Worm (Caenorhabditis elegans) whole organism, L3 larva: ENCODE measurements around the gene rde-1.

Experiments
- R02D3.7 ChIP-seq: fragments of 150-350 bp; optimal IDR thresholded peaks from 2 replicates; lab custom pipeline; 2014; ENCODE audit warnings: missing biosample characterization, missing genetic modification characterization
- ZK546.5 ChIP-seq: sonication (generic microtip); optimal IDR thresholded peaks from 2 replicates; lab custom pipeline; 2017; ENCODE audit warnings: missing biosample characterization, missing genetic modification characterization
- ama-1 ChIP-seq: fragments of 150-350 bp; optimal IDR thresholded peaks from 2 replicates; lab custom pipeline; 2018
- ceh-16 ChIP-seq: sonication (generic microtip); optimal IDR thresholded peaks from 2 replicates; lab custom pipeline; 2017; ENCODE audit warnings: missing biosample characterization, missing genetic modification characterization
- ceh-82 ChIP-seq: fragments of 150-350 bp; optimal IDR thresholded peaks from 2 replicates; lab custom pipeline; 2014; ENCODE audit warnings: missing biosample characterization, missing genetic modification characterization
- ceh-9 ChIP-seq: sonication (generic microtip); optimal IDR thresholded peaks from 2 replicates; lab custom pipeline; 2018; ENCODE audit warnings: missing biosample characterization, missing genetic modification characterization
- daf-12 ChIP-seq: fragments of 150-350 bp; optimal IDR thresholded peaks from 2 replicates; lab custom pipeline; 2014; ENCODE audit warnings: missing biosample characterization, missing genetic modification reagents, missing genetic modification characterization
- egl-27 ChIP-seq: sonication (generic microtip); optimal IDR thresholded peaks from 4 replicates; lab custom pipeline; 2017; ENCODE audit warnings: missing biosample characterization, missing genetic modification reagents, missing genetic modification characterization
- egl-5 ChIP-seq: fragments of 150-350 bp; optimal IDR thresholded peaks from 2 replicates; lab custom pipeline; 2017; ENCODE audit warnings: missing biosample characterization, missing genetic modification reagents, missing genetic modification characterization, inconsistent platforms
- elt-1 ChIP-seq: fragments of 150-350 bp; optimal IDR thresholded peaks from 2 replicates; lab custom pipeline; 2014; ENCODE audit warnings: missing biosample characterization, missing genetic modification characterization
- elt-2 ChIP-seq: sonication (generic microtip); optimal IDR thresholded peaks from 2 replicates; lab custom pipeline; 2016; ENCODE audit warnings: missing genetic modification reagents, mild to moderate bottlenecking, missing genetic modification characterization, missing compliant biosample characterization
- elt-3 ChIP-seq, 3 experiments: fragments of 150-350 bp in 1 of 3; sonication (generic microtip) in 2 of 3; optimal IDR thresholded peaks; 2 replicates in 2 of 3; 4 replicates in 1 of 3; lab custom pipeline; 2014 to 2017; ENCODE audit warnings: missing biosample characterization in 3 of 3, missing genetic modification characterization in 3 of 3
- fkh-10 ChIP-seq: sonication (generic microtip); optimal IDR thresholded peaks from 2 replicates; lab custom pipeline; 2017; ENCODE audit warnings: missing biosample characterization, missing genetic modification reagents, missing genetic modification characterization
- fkh-2 ChIP-seq: fragments of 150-350 bp; optimal IDR thresholded peaks from 2 replicates; lab custom pipeline; 2014; ENCODE audit warnings: missing biosample characterization, missing genetic modification reagents, missing genetic modification characterization
- fos-1 ChIP-seq: fragments of 150-350 bp; optimal IDR thresholded peaks from 2 replicates; lab custom pipeline; 2014; ENCODE audit warnings: missing biosample characterization, missing genetic modification characterization
- hmg-11 ChIP-seq: sonication (generic microtip); optimal IDR thresholded peaks from 2 replicates; lab custom pipeline; 2016; ENCODE audit warnings: missing genetic modification characterization, missing compliant biosample characterization
- jun-1 ChIP-seq: fragments of 150-350 bp; optimal IDR thresholded peaks from 2 replicates; lab custom pipeline; 2014; ENCODE audit warnings: missing biosample characterization, missing genetic modification reagents, missing genetic modification characterization
- lsy-12 ChIP-seq: sonication (generic microtip); optimal IDR thresholded peaks from 2 replicates; lab custom pipeline; 2016; ENCODE audit warnings: mild to moderate bottlenecking, missing genetic modification characterization, missing compliant biosample characterization
- mml-1 ChIP-seq: fragments of 150-350 bp; sonication (generic microtip); optimal IDR thresholded peaks from 3 replicates; lab custom pipeline; 2014; ENCODE audit warnings: missing biosample characterization, missing genetic modification characterization
- nfya-1 ChIP-seq: sonication (generic microtip); optimal IDR thresholded peaks from 2 replicates; lab custom pipeline; 2017; ENCODE audit warnings: missing genetic modification characterization, mild to moderate bottlenecking, missing compliant biosample characterization, antibody characterized with exemption, moderate library complexity; ENCODE audit not compliant: insufficient read depth
- nhr-11 ChIP-seq: fragments of 150-350 bp; optimal IDR thresholded peaks from 2 replicates; lab custom pipeline; 2014; ENCODE audit warnings: missing biosample characterization, missing genetic modification characterization
- nhr-23 ChIP-seq: fragments of 150-350 bp; optimal IDR thresholded peaks from 2 replicates; lab custom pipeline; 2014; ENCODE audit warnings: missing biosample characterization, missing genetic modification reagents, missing genetic modification characterization
- nhr-237 ChIP-seq: fragments of 150-350 bp; optimal IDR thresholded peaks from 2 replicates; lab custom pipeline; 2014; ENCODE audit warnings: missing biosample characterization, missing genetic modification characterization
- nhr-25 ChIP-seq: sonication (generic microtip); optimal IDR thresholded peaks from 2 replicates; lab custom pipeline; 2017; ENCODE audit warnings: missing biosample characterization, missing genetic modification characterization
- nhr-28 ChIP-seq: fragments of 150-350 bp; optimal IDR thresholded peaks from 2 replicates; lab custom pipeline; 2014; ENCODE audit warnings: missing biosample characterization, missing genetic modification characterization
- nhr-43 ChIP-seq: sonication (generic microtip); optimal IDR thresholded peaks from 2 replicates; lab custom pipeline; 2016; ENCODE audit warnings: mild to moderate bottlenecking, missing genetic modification characterization, missing compliant biosample characterization; ENCODE audit not compliant: poor library complexity, severe bottlenecking
- nhr-67 ChIP-seq: fragments of 150-350 bp; optimal IDR thresholded peaks from 2 replicates; lab custom pipeline; 2014; ENCODE audit warnings: missing biosample characterization, missing genetic modification characterization
- nhr-76 ChIP-seq: fragments of 150-350 bp; sonication (generic microtip); optimal IDR thresholded peaks from 5 replicates; lab custom pipeline; 2014; ENCODE audit warnings: missing biosample characterization, missing genetic modification characterization
- nhr-77 ChIP-seq: fragments of 150-350 bp; optimal IDR thresholded peaks from 2 replicates; lab custom pipeline; 2014; ENCODE audit warnings: missing biosample characterization, missing genetic modification characterization
- pha-4 ChIP-seq: fragments of 150-350 bp; optimal IDR thresholded peaks from 2 replicates; lab custom pipeline; 2014; ENCODE audit warnings: missing biosample characterization, missing genetic modification reagents, missing genetic modification characterization
- pqm-1 ChIP-seq: fragments of 150-350 bp; optimal IDR thresholded peaks from 2 replicates; lab custom pipeline; 2017; ENCODE audit warnings: missing biosample characterization, missing genetic modification characterization, inconsistent platforms
- sea-2 ChIP-seq: fragments of 150-350 bp; sonication (generic microtip); optimal IDR thresholded peaks from 4 replicates; lab custom pipeline; 2014; ENCODE audit warnings: missing biosample characterization, missing genetic modification reagents, missing genetic modification characterization
- skn-1 ChIP-seq: fragments of 150-350 bp; optimal IDR thresholded peaks from 2 replicates; lab custom pipeline; 2014; ENCODE audit warnings: missing biosample characterization, missing genetic modification characterization
- snpc-4 ChIP-seq: fragments of 150-350 bp; optimal IDR thresholded peaks from 2 replicates; lab custom pipeline; 2014; ENCODE audit warnings: missing biosample characterization, missing genetic modification characterization
- unc-39 ChIP-seq: sonication (generic microtip); optimal IDR thresholded peaks from 4 replicates; lab custom pipeline; 2017; ENCODE audit warnings: missing biosample characterization, missing genetic modification characterization
- zag-1 ChIP-seq: fragments of 150-350 bp; optimal IDR thresholded peaks from 2 replicates; lab custom pipeline; 2014; ENCODE audit warnings: missing biosample characterization, missing genetic modification characterization
- ztf-11 ChIP-seq: fragments of 150-350 bp; optimal IDR thresholded peaks from 2 replicates; lab custom pipeline; 2014; ENCODE audit warnings: missing biosample characterization, missing genetic modification characterization

rde-1 gene

DNA sequence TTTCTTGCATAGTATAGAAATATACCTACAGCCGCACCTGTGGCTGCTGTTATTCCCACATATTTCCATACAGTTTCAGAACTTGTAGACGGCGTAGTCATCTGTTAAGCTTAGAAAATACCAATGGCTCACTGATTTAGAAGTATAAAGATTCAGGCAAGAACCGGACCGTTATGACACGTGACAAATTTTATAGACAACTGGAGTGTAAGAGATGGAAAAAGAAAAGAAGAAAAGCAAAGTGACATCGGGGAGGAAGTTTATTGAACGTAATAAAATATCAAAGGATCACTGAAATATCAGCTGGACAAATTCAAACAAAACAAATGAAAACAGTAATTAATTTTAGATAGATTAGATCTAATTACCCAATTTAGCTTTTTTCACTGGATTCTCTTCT is 5.3 kb downstream of the rde-1 start, which contains the start of gene rmd-2:
TSS of gene rmd-2 (minus strand) at position 101 of the 400 bp plus-strand sequence.
- TF ChIP-seq daf-12 (no peak), nhr-23 (tag; lab: Kevin White, UChicago) (no peak), pqm-1 (no peak), ZK546.5 (no peak), egl-5 (tag; lab: Kevin White, UChicago) (no peak), nhr-28 (tag; lab: Kevin White, UChicago) (no peak), R02D3.7 (tag; lab: Kevin White, UChicago) (no peak)

DNA sequence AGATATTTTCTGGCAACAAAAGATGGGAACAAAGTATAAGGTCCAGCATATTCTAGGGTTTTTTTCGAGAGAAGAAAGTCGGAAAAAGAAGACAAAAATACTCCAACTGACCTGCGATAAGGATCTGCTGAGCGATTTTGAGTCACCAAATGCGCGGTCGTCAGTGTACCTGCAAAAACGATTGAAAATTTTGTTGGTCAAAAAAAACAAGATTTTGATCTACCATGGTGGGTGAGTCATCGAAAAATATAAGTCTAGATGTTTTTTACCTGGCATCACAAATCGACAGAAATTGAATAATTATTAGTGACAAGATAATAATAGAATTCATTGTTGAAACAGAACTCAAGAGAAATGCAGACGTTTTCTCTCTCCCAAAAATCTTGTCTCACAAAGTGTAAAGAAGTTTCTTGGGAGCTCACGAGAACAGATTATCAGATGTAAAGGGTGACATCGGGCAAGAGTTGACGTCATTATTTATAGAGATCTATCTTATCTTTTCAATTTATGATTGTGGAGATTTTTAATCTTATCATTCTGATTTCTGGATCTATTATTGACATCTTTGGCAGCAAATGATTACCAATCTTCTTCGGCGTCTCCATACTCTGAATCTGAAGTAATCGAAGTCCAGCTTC is 6.1 kb downstream of the rde-1 start:
- TF ChIP-seq elt-1 (tag; lab: Kevin White, UChicago): peak; percentile 48
- TF ChIP-seq nhr-237: no peak

DNA sequence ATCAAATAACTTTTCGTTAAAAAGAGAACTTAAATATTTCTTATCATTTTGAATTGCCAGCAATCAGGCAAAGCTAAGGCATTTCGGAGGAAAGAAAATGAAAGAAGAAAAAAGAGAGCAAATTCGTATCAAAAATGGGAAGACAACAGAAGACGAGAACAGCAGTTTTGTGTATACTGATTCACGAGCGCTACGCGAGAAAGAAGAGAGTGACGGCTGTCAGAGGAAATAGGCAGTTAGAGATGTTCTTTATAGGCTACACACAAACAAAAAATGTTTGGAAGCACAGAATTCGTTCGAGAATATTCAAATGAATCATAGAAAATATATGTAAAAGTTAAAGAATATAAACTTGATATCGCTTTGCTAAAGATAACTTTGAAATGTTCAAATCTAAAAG is 6.6 kb downstream of the rde-1 start:
- TF ChIP-seq fkh-2 (tag; lab: Kevin White, UChicago) (no peak), elt-3 (tag; optimal IDR thresholded peaks at IDR 0.05; lab: Kevin White, UChicago) (no peak), sea-2 (GFP tag; lab: Kevin White, UChicago) (no peak), lsy-12 (tag; lab: Kevin White, UChicago) (no peak), fkh-10 (GFP tag; lab: Kevin White, UChicago) (no peak), nhr-25 (tag; lab: Kevin White, UChicago) (no peak), daf-12 (no peak), pha-4 (tag; lab: Kevin White, UChicago) (peak; percentile 45), elt-1 (tag; lab: Kevin White, UChicago) (no peak), nhr-67 (tag; lab: Kevin White, UChicago) (no peak), R02D3.7 (tag; lab: Kevin White, UChicago) (no peak), nfya-1 (tag; lab: Kevin White, UChicago) (peak; percentile 45), elt-2 (peak; percentile 67), ceh-9 (no peak), nhr-237 (no peak), nhr-76 (tag; lab: Kevin White, UChicago) (no peak), egl-27 (tag; lab: Kevin White, UChicago) (no peak), ztf-11 (tag; lab: Kevin White, UChicago) (no peak), nhr-43 (tag; lab: Kevin White, UChicago) (no peak), skn-1 (tag; lab: Kevin White, UChicago) (no peak), mml-1 (no peak), nhr-11 (tag; lab: Kevin White, UChicago) (peak; percentile 75), nhr-77 (no peak), jun-1 (tag; lab: Kevin White, UChicago) (no peak), zag-1 (tag; lab: Kevin White, UChicago) (no peak), nhr-28 (tag; lab: Kevin White, UChicago) (no peak), pqm-1 (peak; percentile 60), ceh-82 (tag; lab: Kevin White, UChicago) (no peak), unc-39 (tag; lab: Kevin White, UChicago) (no peak), hmg-11 (peak; percentile 3), fos-1 (tag; lab: Kevin White, UChicago) (no peak)

- no peak for TF ChIP-seq unc-39 (tag; lab: Kevin White, UChicago)
- peak; percentile 15 for TF ChIP-seq elt-2
- no peak for TF ChIP-seq ceh-16 (tag; lab: Kevin White, UChicago)
- TF ChIP-seq mml-1: no peak
- no peak for TF ChIP-seq snpc-4 (tag; lab: Kevin White, UChicago)
- peak; percentile 39 for TF ChIP-seq ama-1 (lab: Kevin White, UChicago)
These were observed 7.9 kb downstream of the rde-1 start for ce11 chrV:9983529-9983928.
